Worm (Caenorhabditis elegans): ENCODE measurements around the gene nhr-207.

- TF ChIP-seq elt-2 (tag; optimal IDR thresholded peaks at IDR 0.05) (no peak), lin-15B (tag; optimal IDR thresholded peaks at IDR 0.05) (no peak), unc-62 (GFP tag; optimal IDR thresholded peaks at IDR 0.05) (no peak), nhr-77 (tag; optimal IDR thresholded peaks at IDR 0.05) (no peak), lsy-12 (tag; optimal IDR thresholded peaks at IDR 0.05) (no peak), ztf-4 (tag; optimal IDR thresholded peaks at IDR 0.05) (no peak), aly-2 (tag; optimal IDR thresholded peaks at IDR 0.05) (no peak), pqm-1 (tag; optimal IDR thresholded peaks at IDR 0.05) (no peak), zag-1 (tag; optimal IDR thresholded peaks at IDR 0.05) (no peak), nhr-11 (tag; optimal IDR thresholded peaks at IDR 0.05) (no peak), R02D3.7 (tag; optimal IDR thresholded peaks at IDR 0.05) (no peak), nfya-1 (tag; optimal IDR thresholded peaks at IDR 0.05; ENCODE audit: insufficient read depth) (no peak), ama-1 (optimal IDR thresholded peaks at IDR 0.05) (no peak)
Measured at ce11 chrV:12053598-12053997, 42.3 kb upstream of the nhr-207 start, which contains the start of gene F10C2.7.

Data from whole organism, L3 larva.